Fruit fly (Drosophila melanogaster): ENCODE results near the gene CG16824.
A peak's percentile ranks its signal among the peaks of the same experiment; 100 is the strongest.

Gene CG16824

DNA sequence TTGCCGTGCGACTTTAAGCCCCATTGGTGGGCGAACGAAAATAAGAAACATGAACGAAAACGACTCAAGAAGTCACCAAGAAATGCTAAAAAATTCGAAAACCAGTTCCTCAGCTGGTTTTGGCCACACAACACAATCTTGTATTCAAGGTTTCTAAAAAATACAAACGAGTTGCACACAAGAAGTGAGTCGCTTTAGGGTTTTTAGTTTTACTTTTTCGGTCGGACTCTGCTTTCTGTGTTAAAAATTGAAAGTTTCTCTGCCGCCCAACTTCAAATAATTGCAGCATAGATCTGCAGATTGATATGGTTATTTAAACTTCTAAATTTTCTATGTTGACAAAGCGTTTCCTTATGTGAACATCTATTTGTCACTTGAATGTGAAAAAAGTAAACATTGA, at the start of gene CG16824:
CG16824 (plus strand) TSS at position 384 of the 400 bp plus-strand sequence.
- TF ChIP-seq toe (GFP tag; optimal IDR thresholded peaks at IDR 0.05), result no peak
- TF ChIP-seq cnc (optimal IDR thresholded peaks at IDR 0.05), result no peak
- no peak for TF ChIP-seq cic (GFP tag; optimal IDR thresholded peaks at IDR 0.05)
- no peak for TF ChIP-seq CG12768 (GFP tag; optimal IDR thresholded peaks at IDR 0.05)
- no peak for TF ChIP-seq kay (GFP tag; ENCODE audit: borderline replicate concordance)
- TF ChIP-seq CG7101 (tag; optimal IDR thresholded peaks at IDR 0.05), result no peak
- TF ChIP-seq Crg-1 (GFP tag; optimal IDR thresholded peaks at IDR 0.05), result no peak
- TF ChIP-seq tj (GFP tag; optimal IDR thresholded peaks at IDR 0.05), result no peak
- TF ChIP-seq Hr96 (GFP tag; optimal IDR thresholded peaks at IDR 0.05), result no peak
- no peak for TF ChIP-seq bab1 (GFP tag; optimal IDR thresholded peaks at IDR 0.05)
- TF ChIP-seq CG5204 (GFP tag; optimal IDR thresholded peaks at IDR 0.05), result no peak
- TF ChIP-seq Mnt (GFP tag; optimal IDR thresholded peaks at IDR 0.05), result no peak

DNA sequence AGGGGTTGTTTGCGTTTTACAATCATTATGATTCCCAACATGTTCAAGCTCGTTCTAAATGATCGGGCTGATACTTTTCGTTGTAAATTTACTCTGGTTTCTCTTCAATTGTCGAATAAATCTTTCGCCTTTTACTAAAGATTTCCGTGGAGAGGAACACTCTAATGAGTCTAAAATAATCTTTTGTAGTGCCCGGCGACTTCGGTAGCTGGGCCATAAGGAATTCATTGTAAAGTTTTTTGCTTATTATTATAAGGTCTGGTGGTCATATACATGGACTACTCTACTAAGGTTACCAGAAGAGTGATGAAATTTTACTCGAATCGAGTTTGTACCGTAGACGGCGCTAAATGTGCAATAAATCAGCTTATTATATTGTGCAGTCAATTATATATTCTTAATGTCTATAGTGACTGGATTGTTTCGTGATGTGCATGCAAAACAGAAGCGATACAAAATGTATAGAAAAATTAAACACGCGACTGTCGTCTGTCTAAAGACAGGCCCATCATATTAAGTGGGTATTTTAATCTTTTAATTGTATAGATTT, 48.0 kb upstream of the CG16824 start:
- no peak for TF ChIP-seq CG7045 (GFP tag; optimal IDR thresholded peaks at IDR 0.05)
- no peak for TF ChIP-seq CG33017 (tag; optimal IDR thresholded peaks at IDR 0.05)
- TF ChIP-seq bab1 (GFP tag; optimal IDR thresholded peaks at IDR 0.05), result no peak

DNA sequence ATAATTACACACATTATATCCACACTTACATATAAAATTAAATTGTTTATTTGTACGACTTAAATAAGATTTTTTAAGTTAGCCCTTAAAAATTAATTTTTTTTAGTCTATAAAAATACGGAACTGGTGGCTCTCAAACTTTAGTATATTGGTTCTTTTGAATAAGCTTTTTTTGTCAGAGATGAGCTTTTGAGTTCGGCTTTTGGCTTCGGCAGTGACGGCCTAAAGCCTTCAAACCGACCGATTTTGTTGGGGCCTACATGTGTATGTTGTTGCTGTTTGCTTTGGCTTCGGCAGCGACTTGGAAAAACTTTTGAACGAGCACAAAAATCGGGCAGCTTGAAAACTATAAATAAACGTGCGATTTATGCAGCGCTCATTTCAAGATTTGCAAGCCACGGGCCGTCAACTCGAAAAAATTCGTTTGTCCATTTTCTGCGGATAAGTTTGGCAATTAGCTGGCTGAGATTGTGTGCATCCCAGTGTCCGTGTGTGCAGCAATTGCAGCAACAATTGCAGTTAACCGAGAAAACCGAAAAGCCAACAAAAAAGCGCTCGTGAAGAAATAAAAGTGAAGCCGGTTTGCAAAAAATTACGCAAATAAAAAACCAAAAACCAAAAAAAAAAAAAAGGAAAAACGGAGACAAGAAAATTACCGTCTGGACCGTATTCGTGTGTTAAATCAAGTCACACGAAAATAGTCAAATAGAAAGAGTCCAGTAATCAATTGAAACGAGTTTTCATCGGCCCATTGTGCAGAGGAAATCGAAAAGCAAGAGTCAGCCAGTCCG, 46.8 kb upstream of the CG16824 start, which contains the start of gene CG16820:
CG16820 (plus strand) TSS at position 378 of the 791 bp plus-strand sequence.
- TF ChIP-seq tj (GFP tag; optimal IDR thresholded peaks at IDR 0.05) (no peak), kay (GFP tag; ENCODE audit: borderline replicate concordance) (peak; percentile 24)

DNA sequence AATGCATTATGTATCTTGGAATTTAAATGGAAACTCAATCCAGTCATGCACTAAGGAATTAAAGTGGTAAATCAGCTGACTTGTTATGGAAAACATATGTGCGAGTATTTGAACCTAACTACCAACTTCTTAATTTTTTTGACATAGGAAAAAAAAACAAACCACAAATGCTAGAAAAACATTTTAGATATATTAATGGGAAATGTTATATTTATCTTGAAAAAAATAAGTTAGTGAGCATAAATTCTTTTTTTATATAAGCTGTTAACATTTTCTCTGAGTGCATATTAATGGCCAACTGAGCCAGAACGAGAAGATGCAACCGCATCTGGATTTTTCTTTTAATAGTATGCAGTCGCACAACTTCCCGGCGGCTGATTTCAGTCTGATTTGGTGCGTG, 41.6 kb upstream of the CG16824 start:
- TF ChIP-seq CG7101 (tag; optimal IDR thresholded peaks at IDR 0.05), result no peak

DNA sequence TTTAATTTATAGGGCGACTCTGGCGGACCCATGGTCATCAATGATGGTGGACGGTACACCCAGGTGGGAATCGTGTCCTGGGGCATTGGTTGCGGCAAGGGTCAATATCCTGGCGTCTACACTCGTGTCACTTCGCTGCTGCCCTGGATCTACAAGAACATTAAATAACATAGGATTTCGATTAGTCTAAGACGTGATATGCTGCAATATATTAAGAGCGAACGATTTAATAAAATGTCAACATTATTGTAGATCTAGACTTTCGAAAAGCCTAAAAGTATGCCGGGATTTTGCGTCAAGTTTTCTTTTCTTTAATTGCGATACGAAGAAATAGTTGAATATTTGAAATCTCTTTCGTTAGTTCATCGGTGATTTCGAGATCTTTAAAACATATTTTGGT, 35.6 kb upstream of the CG16824 start, which contains the start of gene Naa20B:
Naa20B (plus strand) TSS at position 301 of the 400 bp plus-strand sequence.
- TF ChIP-seq CG7045 (GFP tag; optimal IDR thresholded peaks at IDR 0.05) (no peak), Clk (GFP tag; optimal IDR thresholded peaks at IDR 0.05) (no peak), CG7101 (tag; optimal IDR thresholded peaks at IDR 0.05) (no peak), Mnt (GFP tag; optimal IDR thresholded peaks at IDR 0.05) (no peak), CG1620 (GFP tag; optimal IDR thresholded peaks at IDR 0.05) (no peak), cic (GFP tag; optimal IDR thresholded peaks at IDR 0.05) (no peak), ovo (GFP tag; optimal IDR thresholded peaks at IDR 0.05) (no peak), cnc (optimal IDR thresholded peaks at IDR 0.05) (no peak), Crg-1 (GFP tag; optimal IDR thresholded peaks at IDR 0.05) (no peak), CG12768 (GFP tag; optimal IDR thresholded peaks at IDR 0.05) (no peak), CG14711 (tag; optimal IDR thresholded peaks at IDR 0.05) (no peak), CG5204 (GFP tag; optimal IDR thresholded peaks at IDR 0.05) (no peak), bab1 (GFP tag; optimal IDR thresholded peaks at IDR 0.05) (no peak), CG11617 (GFP tag; optimal IDR thresholded peaks at IDR 0.05) (no peak), Hr96 (GFP tag; optimal IDR thresholded peaks at IDR 0.05) (no peak), pad (GFP tag; optimal IDR thresholded peaks at IDR 0.05) (no peak), CG33017 (tag; optimal IDR thresholded peaks at IDR 0.05) (no peak), kay (GFP tag; ENCODE audit: borderline replicate concordance) (no peak)

DNA sequence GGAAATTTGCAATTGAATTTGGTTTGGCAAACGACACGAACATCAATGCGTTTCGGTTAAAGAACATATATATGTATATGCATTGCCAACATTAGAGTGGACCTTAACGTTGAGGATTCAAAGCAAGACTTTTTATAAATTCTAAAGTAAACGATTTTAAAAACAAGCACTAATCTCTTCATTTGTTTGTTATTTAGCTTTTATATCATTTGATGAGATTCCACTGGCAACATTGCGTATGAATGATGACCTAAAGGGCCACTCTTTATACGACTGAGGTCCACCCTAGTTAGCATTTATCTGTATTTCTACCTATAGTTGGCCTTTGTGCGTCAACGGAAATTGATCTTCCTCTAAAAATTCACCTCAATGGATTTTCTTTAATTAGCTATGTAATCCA, 34.1 kb upstream of the CG16824 start:
- TF ChIP-seq Crg-1 (GFP tag; optimal IDR thresholded peaks at IDR 0.05), result no peak
- no peak for TF ChIP-seq toe (GFP tag; optimal IDR thresholded peaks at IDR 0.05)
- TF ChIP-seq Hr96 (GFP tag; optimal IDR thresholded peaks at IDR 0.05), result no peak
- no peak for TF ChIP-seq bab1 (GFP tag; optimal IDR thresholded peaks at IDR 0.05)
- TF ChIP-seq CG1620 (GFP tag; optimal IDR thresholded peaks at IDR 0.05), result no peak
- TF ChIP-seq tj (GFP tag; optimal IDR thresholded peaks at IDR 0.05), result no peak
- no peak for TF ChIP-seq CG7101 (tag; optimal IDR thresholded peaks at IDR 0.05)
- no peak for TF ChIP-seq cic (GFP tag; optimal IDR thresholded peaks at IDR 0.05)
- TF ChIP-seq ovo (GFP tag; optimal IDR thresholded peaks at IDR 0.05), result no peak
- no peak for TF ChIP-seq CG11617 (GFP tag; optimal IDR thresholded peaks at IDR 0.05)
- TF ChIP-seq pad (GFP tag; optimal IDR thresholded peaks at IDR 0.05), result no peak
- TF ChIP-seq CG7045 (GFP tag; optimal IDR thresholded peaks at IDR 0.05), result no peak
- no peak for TF ChIP-seq CG33017 (tag; optimal IDR thresholded peaks at IDR 0.05)
- TF ChIP-seq cnc (optimal IDR thresholded peaks at IDR 0.05), result no peak
- no peak for TF ChIP-seq Mnt (GFP tag; optimal IDR thresholded peaks at IDR 0.05)
- TF ChIP-seq CG14711 (tag; optimal IDR thresholded peaks at IDR 0.05), result no peak
- TF ChIP-seq CG12768 (GFP tag; optimal IDR thresholded peaks at IDR 0.05), result no peak

DNA sequence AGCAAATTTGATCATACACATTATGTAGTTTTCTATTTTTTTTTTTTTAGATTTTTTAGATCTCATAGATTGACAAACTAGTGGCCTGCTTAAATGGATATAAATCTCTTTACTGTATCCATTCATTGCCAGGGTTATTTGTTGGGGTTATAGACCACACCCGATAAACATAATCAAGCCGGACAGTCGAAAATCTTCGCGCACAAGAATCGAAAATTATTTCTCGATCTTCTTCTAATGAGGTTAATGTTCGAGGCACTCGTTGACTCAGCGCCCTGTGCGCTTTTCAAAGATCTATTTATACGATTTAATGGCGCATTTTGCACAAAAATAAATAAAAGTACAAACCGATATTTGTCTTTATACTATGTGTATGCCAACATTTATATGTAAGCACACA, 33.2 kb upstream of the CG16824 start, which contains the start of gene CG31730:
CG31730 (minus strand) TSS at position 101 of the 400 bp plus-strand sequence.
- TF ChIP-seq pad (GFP tag; optimal IDR thresholded peaks at IDR 0.05), result no peak
- TF ChIP-seq toe (GFP tag; optimal IDR thresholded peaks at IDR 0.05), result no peak
- TF ChIP-seq Crg-1 (GFP tag; optimal IDR thresholded peaks at IDR 0.05), result no peak
- no peak for TF ChIP-seq Clk (GFP tag; optimal IDR thresholded peaks at IDR 0.05)
- TF ChIP-seq ovo (GFP tag; optimal IDR thresholded peaks at IDR 0.05), result no peak
- no peak for TF ChIP-seq CG5204 (GFP tag; optimal IDR thresholded peaks at IDR 0.05)
- TF ChIP-seq CG33017 (tag; optimal IDR thresholded peaks at IDR 0.05), result no peak
- no peak for TF ChIP-seq CG12768 (GFP tag; optimal IDR thresholded peaks at IDR 0.05)
- TF ChIP-seq cnc (optimal IDR thresholded peaks at IDR 0.05), result no peak

Data from whole organism, adult.